Fruit fly (Drosophila melanogaster): ENCODE measurements around the gene Socs16D.

Socs16D gene

DNA sequence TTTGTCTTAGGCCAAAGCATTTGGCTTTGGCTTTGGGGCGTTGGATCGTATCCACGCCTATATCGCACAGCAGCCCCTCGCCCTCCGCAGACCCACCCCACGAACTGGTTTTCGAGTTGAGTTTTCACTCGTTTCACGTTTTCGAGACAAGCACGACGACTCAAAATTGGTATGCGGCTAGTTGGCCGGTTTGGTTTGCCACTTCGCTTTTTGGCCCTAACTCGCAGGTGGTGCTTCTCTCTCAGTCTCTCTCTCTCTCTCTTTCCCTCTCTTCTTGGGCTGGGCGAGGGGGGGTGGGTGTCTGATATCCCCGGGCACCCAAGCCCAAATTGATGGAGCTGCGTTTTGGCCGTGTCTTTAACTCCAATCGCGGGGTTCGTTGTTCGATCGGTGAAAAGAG lies 6.6 kb upstream of the Socs16D start (continued):
- TF ChIP-seq crp (GFP tag; optimal IDR thresholded peaks at IDR 0.05) (no peak), Deaf1 (tag; optimal IDR thresholded peaks at IDR 0.05) (peak; percentile 9)

DNA sequence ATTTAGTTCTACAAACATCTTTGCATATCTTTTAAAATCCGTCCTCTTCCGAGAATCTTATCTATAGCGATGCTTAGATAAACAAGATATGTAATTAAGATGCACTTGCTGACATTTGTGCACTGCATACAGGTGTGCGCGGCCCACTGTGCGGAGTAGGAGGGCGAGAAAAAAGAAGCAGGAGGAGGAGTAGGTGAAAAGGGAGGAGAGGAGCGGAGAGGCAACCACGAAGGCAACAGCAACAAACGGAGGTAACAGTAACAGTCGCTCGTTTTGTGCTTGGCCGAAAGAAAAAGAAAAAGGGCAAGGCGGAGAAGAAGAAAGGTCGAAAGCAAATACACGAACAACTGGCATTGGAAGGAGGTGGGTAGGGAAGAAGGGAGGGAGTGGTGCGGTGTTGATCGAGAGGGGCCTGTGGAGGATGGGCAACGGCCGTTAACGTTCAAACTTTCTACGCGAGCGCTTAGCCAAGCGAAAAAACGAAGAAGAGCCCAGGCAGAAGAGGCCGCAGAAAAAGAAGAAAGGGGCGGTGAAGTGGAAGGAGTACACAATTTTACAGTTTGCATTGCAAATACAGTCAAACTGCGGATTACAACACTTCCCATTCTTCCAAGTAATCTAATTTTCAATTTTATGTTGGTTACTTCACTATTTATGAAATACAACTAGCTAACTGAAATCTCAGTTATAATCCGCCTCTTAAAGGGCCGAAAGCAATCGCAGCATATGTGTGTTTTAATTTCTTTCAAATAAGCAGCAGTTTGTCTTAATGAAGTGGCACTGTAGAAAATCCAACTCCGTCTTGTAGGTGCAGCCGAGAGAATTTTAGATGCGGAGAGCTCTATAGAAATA lies 5.0 kb upstream of the Socs16D start:
- TF ChIP-seq CG13424 (tag; optimal IDR thresholded peaks at IDR 0.05) (no peak), Fer3 (tag; optimal IDR thresholded peaks at IDR 0.05) (no peak), CG12104 (GFP tag; optimal IDR thresholded peaks at IDR 0.05) (no peak), jumu (GFP tag; optimal IDR thresholded peaks at IDR 0.05) (no peak), hth (optimal IDR thresholded peaks at IDR 0.05) (no peak), bsh (GFP tag; optimal IDR thresholded peaks at IDR 0.05) (peak in 1 of 2 experiments; percentile 18), CG3995 (GFP tag; optimal IDR thresholded peaks at IDR 0.05) (no peak), bigmax (GFP tag; optimal IDR thresholded peaks at IDR 0.05) (no peak), tgo (GFP tag; IDR thresholded peaks at IDR 0.05) (no peak), sna (GFP tag; IDR thresholded peaks at IDR 0.05; ENCODE audit: partially characterized antibody) (no peak), D19B (GFP tag; optimal IDR thresholded peaks at IDR 0.05) (no peak), CG15479 (GFP tag; optimal IDR thresholded peaks at IDR 0.05) (peak; percentile 55), CG4730 (GFP tag; IDR thresholded peaks at IDR 0.05) (no peak), Xrp1 (GFP tag; IDR thresholded peaks at IDR 0.05) (no peak), kni (GFP tag; optimal IDR thresholded peaks at IDR 0.05) (peak; percentile 75), Nf-YC (tag; optimal IDR thresholded peaks at IDR 0.05) (no peak), Atf3 (GFP tag; optimal IDR thresholded peaks at IDR 0.05) (no peak), Gsc (GFP tag; IDR thresholded peaks at IDR 0.05) (no peak), Drgx (GFP tag; IDR thresholded peaks at IDR 0.05) (no peak), CG6765 (GFP tag; optimal IDR thresholded peaks at IDR 0.05) (no peak), Blimp-1 (GFP tag; optimal IDR thresholded peaks at IDR 0.05) (peak; percentile 5), CG4854 (GFP tag; optimal IDR thresholded peaks at IDR 0.05) (no peak), cato (GFP tag; optimal IDR thresholded peaks at IDR 0.05; ENCODE audit: borderline replicate concordance) (no peak), CG17186 (GFP tag; optimal IDR thresholded peaks at IDR 0.05) (no peak), CG2199 (GFP tag; IDR thresholded peaks at IDR 0.05) (0 out of 3 replicates have a peak, but pooled peaks have one; percentile 31), CG11247 (GFP tag; IDR thresholded peaks at IDR 0.05) (no peak), Ssrp (tag; optimal IDR thresholded peaks at IDR 0.05) (no peak), so (GFP tag; IDR thresholded peaks at IDR 0.05) (no peak), ham (GFP tag; IDR thresholded peaks at IDR 0.05) (no peak), tll (GFP tag; optimal IDR thresholded peaks at IDR 0.05) (no peak), CG30403 (GFP tag; optimal IDR thresholded peaks at IDR 0.05) (no peak), Hr78 (GFP tag; optimal IDR thresholded peaks at IDR 0.05) (peak in 1 of 2 experiments; percentile 24), CG10959 (GFP tag; IDR thresholded peaks at IDR 0.05) (no peak), psq (GFP tag; optimal IDR thresholded peaks at IDR 0.05) (peak; percentile 83), Awh (GFP tag; IDR thresholded peaks at IDR 0.05) (0 out of 2 replicates have a peak, but pooled peaks have one; percentile 7), CG6254 (GFP tag; optimal IDR thresholded peaks at IDR 0.05) (no peak), sug (tag; optimal IDR thresholded peaks at IDR 0.05) (no peak), CG3407 (GFP tag; optimal IDR thresholded peaks at IDR 0.05) (no peak), CG4328 (GFP tag; optimal IDR thresholded peaks at IDR 0.05) (no peak), B-H1 (GFP tag; IDR thresholded peaks at IDR 0.05) (no peak), CG4617 (GFP tag; optimal IDR thresholded peaks at IDR 0.05; ENCODE audit: borderline replicate concordance) (no peak), CG17385 (GFP tag; optimal IDR thresholded peaks at IDR 0.05) (peak; percentile 9), croc (GFP tag; conservative IDR thresholded peaks at IDR 0.05) (no peak), Med (GFP tag) (peak; percentile 71), CG10321 (GFP tag; IDR thresholded peaks at IDR 0.05) (no peak)
